Worm (Caenorhabditis elegans): ENCODE data around the gene josd-1.

The josd-1 gene

DNA sequence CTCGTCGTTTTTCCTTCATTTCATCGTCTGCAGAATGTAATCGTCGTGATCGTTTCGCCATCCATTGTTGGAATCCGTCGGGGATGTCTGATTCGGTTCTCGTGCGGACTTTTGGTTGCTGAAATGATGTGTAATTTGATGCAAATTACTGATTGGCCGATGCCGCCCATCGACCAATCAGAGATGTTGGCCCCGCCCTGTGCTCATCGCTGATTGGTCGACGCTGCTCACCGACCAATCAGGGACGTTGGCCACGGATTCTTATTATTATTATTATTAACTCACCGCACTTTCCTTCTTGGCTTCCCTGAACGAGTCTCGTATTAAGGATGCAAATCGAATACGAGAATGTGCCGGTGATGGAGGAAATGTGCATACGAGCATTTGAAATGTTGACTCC lies 42.4 kb upstream of the josd-1 start:
- TF ChIP-seq zag-1 (tag; optimal IDR thresholded peaks at IDR 0.05) (no peak), egl-13 (tag; optimal IDR thresholded peaks at IDR 0.05) (no peak), pag-3 (tag; optimal IDR thresholded peaks at IDR 0.05; ENCODE audit: borderline replicate concordance, insufficient read depth) (no peak), lir-3 (tag; optimal IDR thresholded peaks at IDR 0.05; ENCODE audit: poor library complexity) (no peak), ceh-82 (tag; optimal IDR thresholded peaks at IDR 0.05) (no peak), unc-86 (tag; optimal IDR thresholded peaks at IDR 0.05) (no peak), C34B4.2 (tag; optimal IDR thresholded peaks at IDR 0.05) (no peak), lsy-2 (tag; optimal IDR thresholded peaks at IDR 0.05) (no peak), dsc-1 (tag; optimal IDR thresholded peaks at IDR 0.05) (no peak), nhr-20 (tag; optimal IDR thresholded peaks at IDR 0.05) (no peak), nhr-90 (tag; optimal IDR thresholded peaks at IDR 0.05; ENCODE audit: poor library complexity) (no peak), pqm-1 (tag; optimal IDR thresholded peaks at IDR 0.05) (no peak), elt-3 (tag; optimal IDR thresholded peaks at IDR 0.05) (no peak), hpl-2 (GFP tag; optimal IDR thresholded peaks at IDR 0.05) (no peak), ama-1 (optimal IDR thresholded peaks at IDR 0.05) (no peak)

DNA sequence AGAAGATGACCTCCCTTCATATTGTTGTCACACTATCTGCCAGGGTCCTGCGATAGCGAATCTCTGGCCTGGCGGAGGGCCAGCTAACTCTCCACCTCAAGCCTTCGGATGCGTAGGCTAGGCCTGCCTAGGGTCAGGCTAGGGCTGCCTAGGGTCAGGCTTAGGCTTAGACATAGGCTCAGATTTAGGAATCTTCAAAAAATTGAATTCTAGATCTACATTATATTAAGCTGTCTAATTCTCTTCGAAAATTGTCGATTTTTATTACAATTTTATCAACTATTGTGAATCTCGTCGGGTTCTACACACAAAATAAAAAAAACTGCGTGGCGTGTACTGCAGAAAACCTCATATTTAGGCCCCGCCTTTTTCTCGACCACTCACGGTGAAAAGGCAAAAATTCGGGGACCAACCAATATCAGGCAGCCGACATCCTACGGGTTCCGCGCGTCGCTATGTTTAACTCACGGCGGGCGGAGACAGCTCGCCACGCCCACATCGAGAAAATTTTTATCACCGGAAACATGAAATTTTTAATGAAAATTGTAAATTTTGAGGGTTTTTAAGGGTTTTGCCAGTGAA lies 40.9 kb upstream of the josd-1 start:
- peak; percentile 20; the same call in 1 of the 2 replicates for TF ChIP-seq nhr-19 (GFP tag; conservative IDR thresholded peaks at IDR 0.05)
- no peak for TF ChIP-seq lin-13 (GFP tag; optimal IDR thresholded peaks at IDR 0.05)
- peak; percentile 6 for TF ChIP-seq snpc-4 (tag; optimal IDR thresholded peaks at IDR 0.05)

DNA sequence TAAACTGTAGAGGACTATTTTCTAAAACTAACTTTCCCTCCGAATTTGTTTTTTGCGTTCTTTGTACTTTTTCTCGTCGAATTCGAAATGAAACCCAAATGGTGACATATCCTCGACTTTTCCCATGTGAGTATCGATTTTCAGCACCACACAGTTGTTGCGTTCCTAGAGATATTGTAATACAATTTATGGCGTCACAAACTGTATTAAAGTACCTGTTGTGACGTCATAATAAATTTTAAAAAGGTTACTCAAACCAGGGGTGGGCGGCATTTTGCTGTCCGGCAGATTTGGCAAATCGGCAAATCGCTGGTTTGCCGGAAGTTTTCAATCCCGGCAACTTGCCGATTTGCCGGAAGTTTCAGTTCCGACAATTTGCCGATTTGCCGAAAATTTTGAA lies 35.7 kb upstream of the josd-1 start:
- TF ChIP-seq lir-3 (tag; optimal IDR thresholded peaks at IDR 0.05; ENCODE audit: poor library complexity), result no peak
- TF ChIP-seq mab-9 (GFP tag; IDR thresholded peaks at IDR 0.05), result no peak
- TF ChIP-seq lin-35 (GFP tag; optimal IDR thresholded peaks at IDR 0.05), result no peak
- no peak for TF ChIP-seq blmp-1 (tag; optimal IDR thresholded peaks at IDR 0.05)
- TF ChIP-seq unc-30 (tag; optimal IDR thresholded peaks at IDR 0.05), result no peak
- TF ChIP-seq swsn-7 (tag; optimal IDR thresholded peaks at IDR 0.05), result no peak
- no peak for TF ChIP-seq fos-1 (tag; optimal IDR thresholded peaks at IDR 0.05)
- no peak for TF ChIP-seq ama-1 (optimal IDR thresholded peaks at IDR 0.05)

DNA sequence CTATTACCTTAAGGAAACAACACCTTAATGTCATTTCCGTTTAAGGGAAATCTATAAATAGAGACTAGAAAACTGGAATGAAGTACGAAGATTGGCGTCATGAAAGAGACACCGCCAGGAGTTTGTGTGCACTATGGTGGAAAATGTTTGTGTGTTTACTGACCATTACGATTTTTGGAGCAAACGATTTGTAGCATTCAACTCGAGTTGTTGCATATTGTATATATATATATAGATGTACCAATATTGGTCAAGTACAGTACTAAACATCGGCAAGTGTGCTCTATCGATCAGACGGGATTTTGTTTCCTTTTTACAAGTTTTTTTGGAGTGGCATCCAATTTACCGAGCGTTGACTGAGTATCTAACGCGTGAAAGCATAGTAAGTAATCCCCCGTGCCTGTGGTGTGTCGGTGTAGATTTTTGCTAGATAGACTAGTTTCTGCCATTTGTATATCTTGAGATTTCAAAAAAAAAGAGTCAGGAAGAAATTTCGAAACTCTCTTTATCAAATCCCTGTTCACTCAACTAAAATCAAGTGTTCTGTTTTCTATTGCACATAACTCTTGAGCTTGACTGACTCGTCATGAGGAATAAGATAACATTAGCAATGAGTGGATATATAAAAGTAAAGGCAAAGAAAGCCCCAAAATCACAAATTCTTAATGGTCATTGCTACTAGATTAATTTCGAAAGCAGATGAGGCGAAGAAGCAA lies 34.5 kb upstream of the josd-1 start, which contains the start of the genes twk-45 and Y71H2AM.25:
Gene twk-45 (minus strand): TSS at position 101 of the 716 bp plus-strand sequence.
Gene Y71H2AM.25 (plus strand): TSS at position 666 of the 716 bp plus-strand sequence.
- TF ChIP-seq C04F5.9 (tag; optimal IDR thresholded peaks at IDR 0.05), result no peak
- TF ChIP-seq pax-3 (tag; optimal IDR thresholded peaks at IDR 0.05), result no peak
- TF ChIP-seq lin-35 (GFP tag; optimal IDR thresholded peaks at IDR 0.05), result no peak
- no peak for TF ChIP-seq unc-130 (tag; optimal IDR thresholded peaks at IDR 0.05)
- no peak for TF ChIP-seq zip-4 (GFP tag; optimal IDR thresholded peaks at IDR 0.05)
- no peak for TF ChIP-seq xbp-1 (tag; optimal IDR thresholded peaks at IDR 0.05)
- TF ChIP-seq swsn-7 (tag; optimal IDR thresholded peaks at IDR 0.05), result no peak
- TF ChIP-seq lin-13 (GFP tag; optimal IDR thresholded peaks at IDR 0.05), result no peak

DNA sequence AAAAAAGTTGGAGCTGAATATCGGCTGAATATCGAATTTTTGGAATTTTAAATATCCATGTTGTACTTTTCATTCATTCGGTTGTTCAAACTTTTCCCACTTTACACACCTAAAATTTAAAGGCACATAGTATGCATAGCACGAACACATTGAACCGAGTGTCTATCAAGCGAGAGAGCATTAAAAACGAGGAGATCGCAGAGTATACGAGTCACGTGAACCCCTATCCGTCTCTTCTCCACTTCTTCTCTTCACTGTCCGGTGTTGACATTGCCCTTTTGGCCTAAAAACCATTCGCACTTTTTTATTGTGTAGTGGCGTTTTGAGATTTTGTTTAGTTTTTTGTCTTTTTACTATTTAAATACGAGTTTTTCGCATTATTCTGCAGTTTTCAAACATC lies 32.0 kb upstream of the josd-1 start:
- TF ChIP-seq nhr-47 (tag; optimal IDR thresholded peaks at IDR 0.05), result peak; percentile 44
- peak; percentile 76 to 79 for TF ChIP-seq lsy-2 (tag; optimal IDR thresholded peaks at IDR 0.05)
- TF ChIP-seq F16B12.6 (tag; optimal IDR thresholded peaks at IDR 0.05), result peak; percentile 54
- no peak for TF ChIP-seq nhr-76 (tag; optimal IDR thresholded peaks at IDR 0.05)
- peak; percentile 37 for TF ChIP-seq dsc-1 (tag; optimal IDR thresholded peaks at IDR 0.05)
- peak; percentile 19 for TF ChIP-seq irx-1 (tag; optimal IDR thresholded peaks at IDR 0.05)
- TF ChIP-seq lin-14 (GFP tag; optimal IDR thresholded peaks at IDR 0.05), result peak; percentile 90
- TF ChIP-seq aha-1 (tag; optimal IDR thresholded peaks at IDR 0.05), result no peak
- TF ChIP-seq mep-1 (tag; optimal IDR thresholded peaks at IDR 0.05), result peak; percentile 86
- no peak for TF ChIP-seq lir-3 (tag; optimal IDR thresholded peaks at IDR 0.05; ENCODE audit: poor library complexity)
- peak; percentile 55 for TF ChIP-seq swsn-7 (tag; optimal IDR thresholded peaks at IDR 0.05)
- peak; percentile 68 for TF ChIP-seq nhr-71 (tag; optimal IDR thresholded peaks at IDR 0.05)
- peak; percentile 14 for TF ChIP-seq skn-1 (tag; optimal IDR thresholded peaks at IDR 0.05)
- TF ChIP-seq dpl-1 (GFP tag; optimal IDR thresholded peaks at IDR 0.05), result peak; percentile 65 to 78 (median 77)
- no peak for TF ChIP-seq lin-15B (tag; optimal IDR thresholded peaks at IDR 0.05)
- peak; percentile 42 for TF ChIP-seq nhr-90 (tag; optimal IDR thresholded peaks at IDR 0.05; ENCODE audit: poor library complexity)
- TF ChIP-seq tbx-2 (tag; optimal IDR thresholded peaks at IDR 0.05), result peak; percentile 48
- peak; percentile 33 for TF ChIP-seq jun-1 (tag; optimal IDR thresholded peaks at IDR 0.05)
- TF ChIP-seq ztf-4 (tag; optimal IDR thresholded peaks at IDR 0.05), result peak; percentile 40
- no peak for TF ChIP-seq ces-1 (GFP tag; optimal IDR thresholded peaks at IDR 0.05)
